Worm (Caenorhabditis elegans): ENCODE data around the gene osm-5.

osm-5 gene

ce11 chrX:2996318-2996717, 12.3 kb downstream of the osm-5 start:
- TF ChIP-seq ceh-36 (tag; optimal IDR thresholded peaks at IDR 0.05): no peak
- no peak for TF ChIP-seq ceh-13 (GFP tag; optimal IDR thresholded peaks at IDR 0.05)
- no peak for TF ChIP-seq hmbx-1 (tag; optimal IDR thresholded peaks at IDR 0.05)
- no peak for TF ChIP-seq B0310.2 (tag; optimal IDR thresholded peaks at IDR 0.05)
- no peak for TF ChIP-seq hnd-1 (tag; optimal IDR thresholded peaks at IDR 0.05)
- TF ChIP-seq F13C5.2 (tag; optimal IDR thresholded peaks at IDR 0.05): no peak
- TF ChIP-seq tbx-11 (GFP tag; IDR thresholded peaks at IDR 0.05): no peak
- no peak for TF ChIP-seq pes-1 (GFP tag; IDR thresholded peaks at IDR 0.05)
- TF ChIP-seq ets-7 (tag; optimal IDR thresholded peaks at IDR 0.05): no peak
- no peak for TF ChIP-seq tbx-37 (GFP tag; conservative IDR thresholded peaks at IDR 0.05)
- no peak for TF ChIP-seq aly-1 (tag; optimal IDR thresholded peaks at IDR 0.05)

ce11 chrX:2996976-2997399, 12.9 kb downstream of the osm-5 start:
- TF ChIP-seq ceh-13 (GFP tag; optimal IDR thresholded peaks at IDR 0.05) (no peak), hnd-1 (tag; optimal IDR thresholded peaks at IDR 0.05) (peak; percentile 37), pes-1 (GFP tag; IDR thresholded peaks at IDR 0.05) (peak; percentile 76), ceh-36 (tag; optimal IDR thresholded peaks at IDR 0.05) (no peak), hmbx-1 (tag; optimal IDR thresholded peaks at IDR 0.05) (no peak), tbx-37 (GFP tag; conservative IDR thresholded peaks at IDR 0.05) (peak; percentile 58; the same call in 1 of the 2 replicates), flt-1 (GFP tag; IDR thresholded peaks at IDR 0.05) (peak; percentile 73), tbx-11 (GFP tag; IDR thresholded peaks at IDR 0.05) (no peak), B0310.2 (tag; optimal IDR thresholded peaks at IDR 0.05) (peak; percentile 5), sea-1 (GFP tag; conservative IDR thresholded peaks at IDR 0.05) (no peak), tra-4 (tag; optimal IDR thresholded peaks at IDR 0.05) (no peak), aly-1 (tag; optimal IDR thresholded peaks at IDR 0.05) (no peak), hmg-4 (GFP tag; optimal IDR thresholded peaks at IDR 0.05) (peak; percentile 80), F13C5.2 (tag; optimal IDR thresholded peaks at IDR 0.05) (peak; percentile 94), ama-1 (optimal IDR thresholded peaks at IDR 0.05) (no peak), ets-7 (tag; optimal IDR thresholded peaks at IDR 0.05) (peak; percentile 55), scrt-1 (GFP tag; IDR thresholded peaks at IDR 0.05) (peak; percentile 67; the same call in 1 of the 2 replicates)

ce11 chrX:2999652-3000051, 15.6 kb downstream of the osm-5 start, which contains the start of gene Y41G9A.17:
Gene Y41G9A.17 (minus strand): TSS chrX:2999752.
- TF ChIP-seq aly-1 (tag; optimal IDR thresholded peaks at IDR 0.05) (no peak), ama-1 (optimal IDR thresholded peaks at IDR 0.05) (no peak), B0310.2 (tag; optimal IDR thresholded peaks at IDR 0.05) (no peak), ceh-36 (tag; optimal IDR thresholded peaks at IDR 0.05) (no peak), sea-1 (GFP tag; conservative IDR thresholded peaks at IDR 0.05) (no peak), tbx-11 (GFP tag; IDR thresholded peaks at IDR 0.05) (no peak)

- TF ChIP-seq aly-1 (tag; optimal IDR thresholded peaks at IDR 0.05) (no peak), hmg-4 (GFP tag; optimal IDR thresholded peaks at IDR 0.05) (no peak), tra-4 (tag; optimal IDR thresholded peaks at IDR 0.05) (no peak), ama-1 (optimal IDR thresholded peaks at IDR 0.05) (no peak)
Measured at ce11 chrX:3003703-3004102, 19.6 kb downstream of the osm-5 start, which contains the start of gene Y41G9A.6. Gene Y41G9A.6 (minus strand): TSS chrX:3003803.

ce11 chrX:3009190-3009589, 25.1 kb downstream of the osm-5 start, which contains the start of gene Y48D7A.1:
Gene Y48D7A.1 (plus strand): TSS chrX:3009490.
- TF ChIP-seq ets-7 (tag; optimal IDR thresholded peaks at IDR 0.05): no peak
- no peak for TF ChIP-seq hmg-4 (GFP tag; optimal IDR thresholded peaks at IDR 0.05)
- TF ChIP-seq F13C5.2 (tag; optimal IDR thresholded peaks at IDR 0.05): no peak
- no peak for TF ChIP-seq hnd-1 (tag; optimal IDR thresholded peaks at IDR 0.05)
- TF ChIP-seq ceh-13 (GFP tag; optimal IDR thresholded peaks at IDR 0.05): no peak
- TF ChIP-seq B0310.2 (tag; optimal IDR thresholded peaks at IDR 0.05): no peak
- TF ChIP-seq tbx-37 (GFP tag; conservative IDR thresholded peaks at IDR 0.05): no peak; the same call in 1 of the 2 replicates
- TF ChIP-seq hmbx-1 (tag; optimal IDR thresholded peaks at IDR 0.05): no peak
- no peak for TF ChIP-seq tbx-11 (GFP tag; IDR thresholded peaks at IDR 0.05)
- TF ChIP-seq flt-1 (GFP tag; IDR thresholded peaks at IDR 0.05): no peak
- no peak for TF ChIP-seq sea-1 (GFP tag; conservative IDR thresholded peaks at IDR 0.05)
- TF ChIP-seq pes-1 (GFP tag; IDR thresholded peaks at IDR 0.05): no peak
- TF ChIP-seq scrt-1 (GFP tag; IDR thresholded peaks at IDR 0.05): no peak
- no peak for TF ChIP-seq tra-4 (tag; optimal IDR thresholded peaks at IDR 0.05)
- no peak for TF ChIP-seq aly-1 (tag; optimal IDR thresholded peaks at IDR 0.05)
- TF ChIP-seq ceh-36 (tag; optimal IDR thresholded peaks at IDR 0.05): no peak
- TF ChIP-seq ama-1 (optimal IDR thresholded peaks at IDR 0.05): no peak

DNA sequence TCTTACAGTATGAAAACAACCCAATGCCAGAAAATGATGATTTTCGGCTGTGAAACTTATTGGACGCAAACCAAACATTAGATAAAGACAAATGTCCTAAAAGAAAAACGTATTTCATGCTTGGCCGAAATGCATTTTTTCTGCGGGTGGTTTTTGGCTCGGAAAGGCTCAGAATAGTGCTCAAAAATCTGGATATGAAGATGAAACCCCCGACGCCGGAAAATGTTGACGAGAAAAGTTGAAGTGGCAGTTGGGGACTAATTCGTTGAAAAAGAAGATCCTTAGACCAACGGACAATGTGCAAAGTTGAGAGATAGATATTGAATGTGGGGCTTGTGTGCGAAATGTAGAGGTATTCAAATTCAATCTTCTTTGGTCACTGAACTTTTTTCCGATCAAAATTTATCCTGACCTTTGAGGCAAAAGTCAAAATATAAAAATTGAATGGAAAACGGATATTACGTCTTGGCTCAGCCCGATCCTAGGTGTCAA, 34.5 kb downstream of the osm-5 start, which contains the start of gene flp-18:
Gene flp-18, minus strand, starts transcription at position 51 of the 492 bp plus-strand sequence.
- TF ChIP-seq B0310.2 (tag; optimal IDR thresholded peaks at IDR 0.05) (no peak), scrt-1 (GFP tag; IDR thresholded peaks at IDR 0.05) (no peak), F13C5.2 (tag; optimal IDR thresholded peaks at IDR 0.05) (no peak), hnd-1 (tag; optimal IDR thresholded peaks at IDR 0.05) (no peak), sea-1 (GFP tag; conservative IDR thresholded peaks at IDR 0.05) (no peak), ets-7 (tag; optimal IDR thresholded peaks at IDR 0.05) (no peak), tbx-37 (GFP tag; conservative IDR thresholded peaks at IDR 0.05) (no peak), ceh-36 (tag; optimal IDR thresholded peaks at IDR 0.05) (no peak), ceh-13 (GFP tag; optimal IDR thresholded peaks at IDR 0.05) (no peak), tra-4 (tag; optimal IDR thresholded peaks at IDR 0.05) (no peak), tbx-11 (GFP tag; IDR thresholded peaks at IDR 0.05) (no peak), hmbx-1 (tag; optimal IDR thresholded peaks at IDR 0.05) (no peak), hmg-4 (GFP tag; optimal IDR thresholded peaks at IDR 0.05) (no peak), flt-1 (GFP tag; IDR thresholded peaks at IDR 0.05) (no peak), aly-1 (tag; optimal IDR thresholded peaks at IDR 0.05) (no peak), ama-1 (optimal IDR thresholded peaks at IDR 0.05) (no peak), pes-1 (GFP tag; IDR thresholded peaks at IDR 0.05) (no peak)

- TF ChIP-seq tra-4 (tag; optimal IDR thresholded peaks at IDR 0.05): no peak
- no peak for TF ChIP-seq pes-1 (GFP tag; IDR thresholded peaks at IDR 0.05)
- no peak for TF ChIP-seq ets-7 (tag; optimal IDR thresholded peaks at IDR 0.05)
- TF ChIP-seq flt-1 (GFP tag; IDR thresholded peaks at IDR 0.05): no peak
- TF ChIP-seq B0310.2 (tag; optimal IDR thresholded peaks at IDR 0.05): no peak
- no peak for TF ChIP-seq hmg-4 (GFP tag; optimal IDR thresholded peaks at IDR 0.05)
- no peak for TF ChIP-seq tbx-37 (GFP tag; conservative IDR thresholded peaks at IDR 0.05)
- no peak for TF ChIP-seq ceh-13 (GFP tag; optimal IDR thresholded peaks at IDR 0.05)
- no peak for TF ChIP-seq F13C5.2 (tag; optimal IDR thresholded peaks at IDR 0.05)
- no peak for TF ChIP-seq tbx-11 (GFP tag; IDR thresholded peaks at IDR 0.05)
- no peak for TF ChIP-seq hmbx-1 (tag; optimal IDR thresholded peaks at IDR 0.05)
Measured at ce11 chrX:3019996-3020395, 35.9 kb downstream of the osm-5 start.

Data from whole organism, early embryonic.